Worm (Caenorhabditis elegans) whole organism, L4/young adult: ENCODE results near the gene F26D10.13.

Experiments used
- W03F9.2 ChIP-seq: fragments of 150-350 bp; optimal IDR thresholded peaks from 2 replicates; lab custom pipeline; 2014; ENCODE audit warnings: missing biosample characterization, missing genetic modification characterization
- dao-5 ChIP-seq: sonication (generic microtip); optimal IDR thresholded peaks from 2 replicates; lab custom pipeline; 2016; ENCODE audit warnings: missing genotype, missing genetic modification characterization, moderate library complexity, missing compliant biosample characterization
- him-1 ChIP-seq: sonication (generic microtip); optimal IDR thresholded peaks from 2 replicates; lab custom pipeline; 2016; ENCODE audit warnings: missing genotype, missing genetic modification reagents, missing genetic modification characterization, missing compliant biosample characterization

The F26D10.13 gene

ce11 chrIV:17247184-17247583 lies 17.4 kb downstream of the F26D10.13 start:
- TF ChIP-seq W03F9.2 (tag; lab: Kevin White, UChicago) = no peak
- TF ChIP-seq him-1 = no peak
- TF ChIP-seq dao-5 (tag; lab: Kevin White, UChicago) = no peak

- TF ChIP-seq dao-5 (tag; lab: Kevin White, UChicago) (no peak), him-1 (no peak), W03F9.2 (tag; lab: Kevin White, UChicago) (peak; percentile 38)
These were observed 19.4 kb downstream of the F26D10.13 start, which contains the start of gene ZK550.2 for ce11 chrIV:17245200-17245599. ZK550.2 (plus strand) TSS chrIV:17245584.

ce11 chrIV:17238951-17239350 lies 25.7 kb downstream of the F26D10.13 start:
- TF ChIP-seq him-1 (no peak), dao-5 (tag; lab: Kevin White, UChicago) (no peak), W03F9.2 (tag; lab: Kevin White, UChicago) (no peak)

ce11 chrIV:17237029-17237428 lies 27.6 kb downstream of the F26D10.13 start:
- TF ChIP-seq W03F9.2 (tag; lab: Kevin White, UChicago) (no peak), dao-5 (tag; lab: Kevin White, UChicago) (no peak), him-1 (no peak)

- TF ChIP-seq dao-5 (tag; lab: Kevin White, UChicago) (no peak), W03F9.2 (tag; lab: Kevin White, UChicago) (no peak), him-1 (no peak)
These were observed 31.1 kb downstream of the F26D10.13 start for ce11 chrIV:17233494-17233893.

ce11 chrIV:17232899-17233298 lies 31.7 kb downstream of the F26D10.13 start:
- no peak for TF ChIP-seq dao-5 (tag; lab: Kevin White, UChicago)
- TF ChIP-seq W03F9.2 (tag; lab: Kevin White, UChicago) = no peak
- no peak for TF ChIP-seq him-1

ce11 chrIV:17230958-17231357 lies 33.7 kb downstream of the F26D10.13 start, which contains the start of gene npr-32:
npr-32 (minus strand) TSS chrIV:17231058.
- no peak for TF ChIP-seq W03F9.2 (tag; lab: Kevin White, UChicago)
- TF ChIP-seq dao-5 (tag; lab: Kevin White, UChicago) = no peak
- no peak for TF ChIP-seq him-1

- TF ChIP-seq dao-5 (tag; lab: Kevin White, UChicago) (no peak), W03F9.2 (tag; lab: Kevin White, UChicago) (no peak), him-1 (no peak)
These were observed 41.1 kb downstream of the F26D10.13 start, which contains the start of gene Y116A8B.4 for ce11 chrIV:17223474-17223873. Y116A8B.4 (plus strand) TSS chrIV:17223774.

ce11 chrIV:17216048-17216447 lies 48.6 kb downstream of the F26D10.13 start, which contains the start of gene Y116A8B.1:
Y116A8B.1 (plus strand) TSS chrIV:17216348.
- no peak for TF ChIP-seq him-1
- no peak for TF ChIP-seq W03F9.2 (tag; lab: Kevin White, UChicago)
- no peak for TF ChIP-seq dao-5 (tag; lab: Kevin White, UChicago)

- no peak for TF ChIP-seq dao-5 (tag; lab: Kevin White, UChicago)
- TF ChIP-seq him-1 = no peak
- no peak for TF ChIP-seq W03F9.2 (tag; lab: Kevin White, UChicago)
These were observed 49.5 kb downstream of the F26D10.13 start for ce11 chrIV:17215070-17215469.
